Fruit fly (Drosophila melanogaster) whole organism, adult: ENCODE results near the gene CG42854.

ENCODE experiments used
- CG11617 ChIP-seq: fragments of 200-800 bp; sonication (Bioruptor generic); optimal IDR thresholded peaks from 2 replicates; lab custom pipeline; 2017; ENCODE audit warnings: mild to moderate bottlenecking, missing biosample characterization, missing genetic modification reagents, missing genetic modification characterization
- CG12768 ChIP-seq: fragments of 200-800 bp; sonication (Bioruptor generic); optimal IDR thresholded peaks from 2 replicates; lab custom pipeline; 2017; ENCODE audit warnings: missing biosample characterization, missing genetic modification characterization, mild to moderate bottlenecking, moderate library complexity, missing genetic modification reagents
- CG14711 ChIP-seq: fragments of 200-800 bp; sonication (Bioruptor generic); optimal IDR thresholded peaks from 2 replicates; lab custom pipeline; 2018; ENCODE audit warnings: missing biosample characterization, mild to moderate bottlenecking, missing genetic modification characterization, moderate library complexity
- CG1620 ChIP-seq: fragments of 200-800 bp; sonication (Bioruptor generic); optimal IDR thresholded peaks from 2 replicates; lab custom pipeline; 2016; ENCODE audit warnings: missing biosample characterization, missing genetic modification characterization
- CG33017 ChIP-seq: fragments of 200-800 bp; sonication (Bioruptor generic); optimal IDR thresholded peaks from 2 replicates; lab custom pipeline; 2018; ENCODE audit warnings: missing biosample characterization, mild to moderate bottlenecking, missing genetic modification characterization, moderate library complexity
- CG5204 ChIP-seq: fragments of 200-800 bp; sonication (Bioruptor generic); optimal IDR thresholded peaks from 2 replicates; lab custom pipeline; 2016; ENCODE audit warnings: missing biosample characterization, missing genetic modification characterization
- CG7045 ChIP-seq: fragments of 200-800 bp; sonication (Bioruptor generic); optimal IDR thresholded peaks from 2 replicates; lab custom pipeline; 2017; ENCODE audit warnings: missing biosample characterization, mild to moderate bottlenecking, missing genetic modification characterization
- Clk ChIP-seq: fragments of 200-800 bp; sonication (Bioruptor generic); optimal IDR thresholded peaks from 2 replicates; lab custom pipeline; 2017; ENCODE audit warnings: missing biosample characterization, missing genetic modification characterization
- Crg-1 ChIP-seq: fragments of 200-800 bp; sonication (Bioruptor generic); optimal IDR thresholded peaks from 2 replicates; lab custom pipeline; 2016; ENCODE audit warnings: missing biosample characterization, missing genetic modification characterization
- Hr96 ChIP-seq: fragments of 200-800 bp; sonication (Bioruptor generic); optimal IDR thresholded peaks from 2 replicates; lab custom pipeline; 2016; ENCODE audit warnings: missing biosample characterization, missing genetic modification characterization
- bab1 ChIP-seq: fragments of 200-800 bp; sonication (Bioruptor generic); optimal IDR thresholded peaks from 3 replicates; lab custom pipeline; 2019; ENCODE audit warnings: missing biosample characterization, mild to moderate bottlenecking, missing genetic modification characterization, moderate library complexity
- pad ChIP-seq: fragments of 200-800 bp; sonication (Bioruptor generic); optimal IDR thresholded peaks from 3 replicates; lab custom pipeline; 2017; ENCODE audit warnings: missing biosample characterization, missing genetic modification characterization, mild to moderate bottlenecking, moderate library complexity, missing genetic modification reagents
- tj ChIP-seq: fragments of 200-800 bp; sonication (Bioruptor generic); optimal IDR thresholded peaks from 3 replicates; lab custom pipeline; 2017; ENCODE audit warnings: missing biosample characterization, mild to moderate bottlenecking, missing genetic modification characterization, moderate library complexity
- toe ChIP-seq: fragments of 200-800 bp; sonication (Bioruptor generic); optimal IDR thresholded peaks from 2 replicates; lab custom pipeline; 2016; ENCODE audit warnings: missing biosample characterization, missing genetic modification characterization

DNA sequence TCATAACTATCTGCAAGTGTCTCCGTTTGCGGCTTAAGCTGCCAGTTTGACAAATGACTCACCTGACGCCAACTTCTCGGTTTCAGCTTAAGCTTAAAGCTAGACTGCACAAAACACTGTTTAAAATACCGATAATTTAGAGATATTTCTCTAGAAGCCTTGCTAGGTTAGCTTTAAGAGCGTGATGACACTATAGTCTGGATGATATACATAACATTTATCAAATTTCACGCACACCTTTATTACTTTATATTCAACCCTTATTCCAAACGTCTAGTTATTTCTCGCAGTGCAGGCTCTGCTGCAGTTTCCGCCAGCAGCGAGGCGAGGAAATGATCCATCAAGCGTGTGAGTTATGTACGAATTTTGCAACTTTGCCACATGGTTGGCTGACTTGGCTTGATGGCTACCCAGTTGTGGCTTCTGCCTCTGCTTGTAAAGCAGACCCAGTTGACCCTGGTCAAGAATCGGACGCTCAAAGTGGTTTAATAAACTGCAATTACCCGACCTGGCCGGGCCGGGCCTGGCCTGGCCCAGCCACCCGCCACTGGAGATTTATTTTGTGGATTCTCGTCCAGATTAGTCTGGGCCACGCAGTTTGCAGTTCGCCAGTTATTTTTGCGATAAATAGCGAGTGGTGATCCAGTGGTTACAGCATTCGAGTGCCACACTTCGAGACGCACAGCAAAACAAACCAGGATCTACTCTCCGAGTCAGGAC, 28.4 kb downstream of the CG42854 start, which contains the start of gene CG12998:
- TF ChIP-seq CG33017 (tag; lab: Kevin White, UChicago) (no peak), CG7045 (GFP tag; lab: Kevin White, UChicago) (no peak), CG5204 (GFP tag; lab: Kevin White, UChicago) (no peak), CG11617 (GFP tag; lab: Kevin White, UChicago) (no peak), bab1 (GFP tag; lab: Kevin White, UChicago) (no peak), tj (no peak), Clk (GFP tag; lab: Kevin White, UChicago) (no peak), CG1620 (GFP tag; lab: Kevin White, UChicago) (no peak), Crg-1 (no peak), CG14711 (tag; lab: Kevin White, UChicago) (no peak), Hr96 (no peak), toe (GFP tag; lab: Kevin White, UChicago) (no peak), CG12768 (GFP tag; lab: Kevin White, UChicago) (no peak), pad (GFP tag; lab: Kevin White, UChicago) (no peak)
